Fruit fly (Drosophila melanogaster) whole organism, embryonic: ENCODE measurements around the gene CG33120.

ENCODE experiments used
- Abd-B ChIP-seq: fragments of 200-800 bp; sonication (Bioruptor generic); optimal IDR thresholded peaks from 2 replicates; lab custom pipeline; 2018; ENCODE audit warnings: missing biosample characterization, mild to moderate bottlenecking, missing genetic modification characterization, moderate library complexity
- CG1024 ChIP-seq: fragments of 200-800 bp; sonication (Bioruptor generic); IDR thresholded peaks from 2 replicates; pipeline ENCODE4 v1.3.6; 2022; ENCODE audit warnings: missing biosample characterization, missing genetic modification characterization
- CG11695 ChIP-seq: fragments of 200-800 bp; sonication (Bioruptor generic); IDR thresholded peaks from 3 replicates; pipeline ENCODE4 v1.3.6; 2022; ENCODE audit warnings: missing biosample characterization, missing genetic modification characterization
- CG12769 ChIP-seq: fragments of 200-800 bp; sonication (Bioruptor generic); optimal IDR thresholded peaks from 2 replicates; lab custom pipeline; 2019; ENCODE audit warnings: missing biosample characterization, mild to moderate bottlenecking, missing genetic modification characterization, moderate library complexity
- CG14965 ChIP-seq: fragments of 200-800 bp; sonication (Bioruptor generic); optimal IDR thresholded peaks from 2 replicates; lab custom pipeline; 2016; ENCODE audit warnings: missing biosample characterization, missing genetic modification characterization, borderline replicate concordance
- CG1529 ChIP-seq: fragments of 200-800 bp; sonication (Bioruptor generic); optimal IDR thresholded peaks from 3 replicates; lab custom pipeline; 2018; ENCODE audit warnings: missing biosample characterization, missing genetic modification characterization
- CG17328 ChIP-seq: fragments of 200-800 bp; sonication (Bioruptor generic); IDR thresholded peaks from 2 replicates; pipeline ENCODE4 v1.3.6; 2022; ENCODE audit warnings: missing biosample characterization, missing genetic modification characterization
- CG17359 ChIP-seq: fragments of 200-800 bp; sonication (Bioruptor generic); optimal IDR thresholded peaks from 3 replicates; lab custom pipeline; 2018; ENCODE audit warnings: missing biosample characterization, mild to moderate bottlenecking, missing genetic modification characterization, moderate library complexity
- CG18262 ChIP-seq: fragments of 200-800 bp; optimal IDR thresholded peaks from 3 replicates; lab custom pipeline; 2019; ENCODE audit warnings: missing biosample characterization, mild to moderate bottlenecking, missing genetic modification characterization, moderate library complexity
- CG2712 ChIP-seq: fragments of 200-800 bp; optimal IDR thresholded peaks from 3 replicates; lab custom pipeline; 2019; ENCODE audit warnings: missing biosample characterization, mild to moderate bottlenecking, missing genetic modification characterization, moderate library complexity
- CG31224 ChIP-seq: fragments of 200-800 bp; sonication (Bioruptor generic); IDR thresholded peaks from 2 replicates; pipeline ENCODE4 v1.3.6; 2022; ENCODE audit warnings: missing biosample characterization, missing genetic modification characterization
- CG31365 ChIP-seq: fragments of 200-800 bp; sonication (Bioruptor generic); optimal IDR thresholded peaks from 2 replicates; lab custom pipeline; 2018; ENCODE audit warnings: missing biosample characterization, mild to moderate bottlenecking, missing genetic modification characterization
- CG3838 ChIP-seq: fragments of 200-800 bp; sonication (Bioruptor generic); optimal IDR thresholded peaks from 3 replicates; lab custom pipeline; 2016; ENCODE audit warnings: missing biosample characterization, missing genetic modification characterization
- CG3847 ChIP-seq: fragments of 200-800 bp; sonication (Bioruptor generic); IDR thresholded peaks from 2 replicates; pipeline ENCODE4 v1.3.6; 2022; ENCODE audit warnings: missing biosample characterization, missing genetic modification characterization
- CG3995 ChIP-seq: fragments of 200-800 bp; sonication (Bioruptor generic); optimal IDR thresholded peaks from 3 replicates; lab custom pipeline; 2016; ENCODE audit warnings: missing biosample characterization, missing genetic modification characterization
- CG42726 ChIP-seq: fragments of 200-800 bp; sonication (Bioruptor generic); IDR thresholded peaks from 2 replicates; pipeline ENCODE4 v1.3.6; 2022; ENCODE audit warnings: missing biosample characterization, missing genetic modification characterization; ENCODE audit not compliant: partially characterized antibody
- CG5180 ChIP-seq: fragments of 200-800 bp; sonication (Bioruptor generic); optimal IDR thresholded peaks from 3 replicates; lab custom pipeline; 2017; ENCODE audit warnings: missing biosample characterization, missing genetic modification characterization, mild to moderate bottlenecking, moderate library complexity, missing genetic modification reagents
- CG6765 ChIP-seq: fragments of 200-800 bp; sonication (Bioruptor generic); optimal IDR thresholded peaks from 3 replicates; lab custom pipeline; 2017; ENCODE audit warnings: missing biosample characterization, mild to moderate bottlenecking, missing genetic modification characterization
- CG6854 ChIP-seq: fragments of 200-800 bp; sonication (Bioruptor generic); optimal IDR thresholded peaks from 3 replicates; lab custom pipeline; 2017; ENCODE audit warnings: missing biosample characterization, mild to moderate bottlenecking, missing genetic modification characterization
- CG7745 ChIP-seq: fragments of 200-800 bp; sonication (Bioruptor generic); optimal IDR thresholded peaks from 2 replicates; lab custom pipeline; 2018; ENCODE audit warnings: missing biosample characterization, mild to moderate bottlenecking, missing genetic modification characterization, moderate library complexity
- CG7786 ChIP-seq: fragments of 200-800 bp; sonication (Bioruptor generic); optimal IDR thresholded peaks from 2 replicates; lab custom pipeline; 2016; ENCODE audit warnings: missing biosample characterization, missing genetic modification characterization
- CG8924 ChIP-seq: fragments of 200-800 bp; optimal IDR thresholded peaks from 3 replicates; lab custom pipeline; 2019; ENCODE audit warnings: missing biosample characterization, mild to moderate bottlenecking, missing genetic modification characterization, moderate library complexity
- Deaf1 ChIP-seq: fragments of 200-800 bp; optimal IDR thresholded peaks from 3 replicates; lab custom pipeline; 2019; ENCODE audit warnings: missing biosample characterization, mild to moderate bottlenecking, missing genetic modification characterization, moderate library complexity
- Dfd ChIP-seq, 2 experiments: fragments of >200 bp; optimal IDR thresholded peaks; 2 replicates each; lab custom pipeline; 2017; ENCODE audit warnings: missing biosample characterization in 2 of 2, missing genetic modification characterization in 2 of 2
- E2f1 ChIP-seq: fragments of 200-800 bp; sonication (Bioruptor generic); IDR thresholded peaks from 2 replicates; pipeline ENCODE4 v1.3.6; 2022; ENCODE audit warnings: missing biosample characterization, missing genetic modification characterization
- MBD-R2 ChIP-seq: fragments of 200-800 bp; sonication (Bioruptor generic); IDR thresholded peaks from 2 replicates; pipeline ENCODE4 v1.3.6; 2022; ENCODE audit warnings: missing biosample characterization, missing genetic modification characterization
- Meics ChIP-seq: fragments of 200-800 bp; sonication (Bioruptor generic); optimal IDR thresholded peaks from 2 replicates; lab custom pipeline; 2017; ENCODE audit warnings: missing biosample characterization, mild to moderate bottlenecking, missing genetic modification characterization
- NC2α ChIP-seq: fragments of 200-800 bp; sonication (Bioruptor generic); optimal IDR thresholded peaks from 2 replicates; lab custom pipeline; 2016; ENCODE audit warnings: missing biosample characterization, missing genetic modification characterization
- Nf-YA ChIP-seq: fragments of 200-800 bp; sonication (Bioruptor generic); IDR thresholded peaks from 2 replicates; pipeline ENCODE4 v1.3.6; 2022; ENCODE audit warnings: missing biosample characterization, missing genetic modification characterization
- Nf-YC ChIP-seq: fragments of 200-800 bp; optimal IDR thresholded peaks from 3 replicates; lab custom pipeline; 2019; ENCODE audit warnings: missing biosample characterization, mild to moderate bottlenecking, missing genetic modification characterization, moderate library complexity
- NfI ChIP-seq: fragments of 200-800 bp; sonication (Bioruptor generic); optimal IDR thresholded peaks from 3 replicates; lab custom pipeline; 2018; ENCODE audit warnings: missing biosample characterization, mild to moderate bottlenecking, missing genetic modification characterization, moderate library complexity
- Optix ChIP-seq: fragments of 200-800 bp; sonication (Bioruptor generic); IDR thresholded peaks from 3 replicates; pipeline ENCODE4 v1.3.6; 2022; ENCODE audit warnings: missing biosample characterization, missing genetic modification characterization
- Tbp ChIP-seq: fragments of >200 bp; optimal IDR thresholded peaks from 2 replicates; lab custom pipeline; 2018; ENCODE audit warnings: missing biosample characterization, missing genetic modification characterization
- Xrp1 ChIP-seq: fragments of 200-800 bp; sonication (Bioruptor generic); IDR thresholded peaks from 2 replicates; pipeline ENCODE4 v1.3.6; 2022; ENCODE audit warnings: missing biosample characterization, missing genetic modification characterization
- abd-A ChIP-seq: fragments of 200-800 bp; sonication (Bioruptor generic); optimal IDR thresholded peaks from 3 replicates; lab custom pipeline; 2019; ENCODE audit warnings: missing biosample characterization, mild to moderate bottlenecking, missing genetic modification characterization, moderate library complexity
- ash1 ChIP-seq: fragments of 200-800 bp; sonication (Bioruptor generic); optimal IDR thresholded peaks from 2 replicates; lab custom pipeline; 2018; ENCODE audit warnings: missing biosample characterization, mild to moderate bottlenecking, missing genetic modification characterization
- bsh ChIP-seq, 2 experiments: fragments of 200-800 bp; sonication (Bioruptor generic); optimal IDR thresholded peaks; 2 replicates each; lab custom pipeline; 2017 to 2018; ENCODE audit warnings: mild to moderate bottlenecking in 2 of 2, missing biosample characterization in 2 of 2, missing genetic modification characterization in 2 of 2, moderate library complexity in 1 of 2
- caup ChIP-seq: fragments of 200-800 bp; sonication (Bioruptor generic); optimal IDR thresholded peaks from 3 replicates; lab custom pipeline; 2017; ENCODE audit warnings: missing biosample characterization, mild to moderate bottlenecking, missing genetic modification characterization, moderate library complexity; ENCODE audit not compliant: severe bottlenecking
- cg ChIP-seq: fragments of 200-800 bp; sonication (Bioruptor generic); optimal IDR thresholded peaks from 3 replicates; lab custom pipeline; 2019; ENCODE audit warnings: missing biosample characterization, mild to moderate bottlenecking, missing genetic modification characterization, moderate library complexity
- chif ChIP-seq, 2 experiments: fragments of 200-800 bp; sonication (Bioruptor generic); optimal IDR thresholded peaks; 3 replicates each; lab custom pipeline; 2016; ENCODE audit warnings: missing biosample characterization in 2 of 2, missing genetic modification characterization in 2 of 2
- ci ChIP-seq: fragments of 200-800 bp; sonication (Bioruptor generic); IDR thresholded peaks from 3 replicates; pipeline ENCODE4 v1.3.6; 2022; ENCODE audit warnings: missing biosample characterization, missing genetic modification characterization
- crol ChIP-seq: fragments of 200-800 bp; sonication (Bioruptor generic); IDR thresholded peaks from 2 replicates; pipeline ENCODE4 v1.3.6; 2022; ENCODE audit warnings: missing biosample characterization, missing genetic modification characterization
- danr ChIP-seq: fragments of 200-800 bp; sonication (Bioruptor generic); IDR thresholded peaks from 2 replicates; pipeline ENCODE4 v1.3.6; 2022; ENCODE audit warnings: missing biosample characterization, missing genetic modification characterization
- en ChIP-seq: fragments of 200-800 bp; sonication (Bioruptor generic); optimal IDR thresholded peaks from 2 replicates; lab custom pipeline; 2016; ENCODE audit warnings: missing biosample characterization, missing genetic modification characterization
- hkb ChIP-seq, 2 experiments: fragments of 200-800 bp in 1 of 2; fragments of >200 bp in 1 of 2; sonication (Bioruptor generic) in 1 of 2; IDR thresholded peaks in 1 of 2; optimal IDR thresholded peaks in 1 of 2; 2 replicates each; pipeline versions ENCODE4 v1.3.6 to Lab custom; 2017 to 2022; ENCODE audit warnings: missing biosample characterization in 1 of 2, missing genetic modification characterization in 1 of 2
- ind ChIP-seq: fragments of 200-800 bp; sonication (Bioruptor generic); optimal IDR thresholded peaks from 3 replicates; lab custom pipeline; 2016; ENCODE audit warnings: missing biosample characterization, missing genetic modification characterization
- jumu ChIP-seq: fragments of 200-800 bp; sonication (Bioruptor generic); optimal IDR thresholded peaks from 3 replicates; lab custom pipeline; 2016; ENCODE audit warnings: missing biosample characterization, missing genetic modification characterization
- maf-S ChIP-seq: fragments of 200-800 bp; sonication (Bioruptor generic); optimal IDR thresholded peaks from 2 replicates; lab custom pipeline; 2016; ENCODE audit warnings: missing biosample characterization, missing genetic modification characterization
- prd ChIP-seq, 3 experiments: fragments of >200 bp in 2 of 3; fragments of 200-800 bp in 1 of 3; sonication (Bioruptor generic) in 1 of 3; optimal IDR thresholded peaks in 2 of 3; IDR thresholded peaks in 1 of 3; 2 replicates in 2 of 3; 3 replicates in 1 of 3; pipeline versions ENCODE4 v1.3.6 to Lab custom; 2017 to 2022; ENCODE audit warnings: missing biosample characterization in 1 of 3, missing genetic modification characterization in 1 of 3
- ranshi ChIP-seq: fragments of 200-800 bp; sonication (Bioruptor generic); IDR thresholded peaks from 2 replicates; pipeline ENCODE4 v1.3.6; 2022; ENCODE audit warnings: missing biosample characterization, missing genetic modification characterization
- sna ChIP-seq: fragments of 200-800 bp; sonication (Bioruptor generic); IDR thresholded peaks from 2 replicates; pipeline ENCODE4 v1.3.6; 2022; ENCODE audit warnings: missing biosample characterization, missing genetic modification characterization; ENCODE audit not compliant: partially characterized antibody
- yki ChIP-seq: fragments of >200 bp; optimal IDR thresholded peaks from 3 replicates; lab custom pipeline; 2018

CG33120 gene

DNA sequence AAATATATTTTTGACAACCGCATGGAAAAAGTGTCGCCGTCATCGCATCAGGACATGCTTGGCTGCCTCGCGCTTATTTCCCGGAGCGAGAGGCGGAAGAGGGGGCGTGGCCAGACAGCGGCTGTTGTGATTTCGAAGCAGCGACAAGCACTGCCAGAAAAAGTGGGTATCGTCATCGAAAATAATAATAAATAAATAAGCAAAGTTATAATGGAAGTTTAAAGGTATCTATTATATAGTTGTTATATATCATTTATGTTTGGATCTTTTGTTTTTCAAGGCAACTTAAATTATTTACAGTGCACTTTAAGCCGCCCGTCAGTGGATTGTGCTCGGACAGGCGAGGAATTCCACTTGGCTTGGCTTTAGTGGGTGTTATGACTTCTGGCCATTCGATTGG is 44.9 kb upstream of the CG33120 start (continued):
- TF ChIP-seq ranshi: peak; percentile 11; the same call in 1 of the 2 replicates
- no peak for TF ChIP-seq Tbp (GFP tag; lab: Kevin White, UChicago)
- TF ChIP-seq abd-A: no peak
- TF ChIP-seq hkb (optimal IDR thresholded peaks at IDR 0.05; lab: Kevin White, UChicago): no peak
- no peak for TF ChIP-seq hkb (GFP tag; IDR thresholded peaks at IDR 0.05; lab: Robert Waterston, UW)
- TF ChIP-seq CG11695: no peak
- TF ChIP-seq Optix (GFP tag; lab: Robert Waterston, UW): no peak
- no peak for TF ChIP-seq CG17359 (tag; lab: Kevin White, UChicago)
- no peak for TF ChIP-seq CG7786 (GFP tag; lab: Kevin White, UChicago)
- TF ChIP-seq CG6765 (GFP tag; lab: Kevin White, UChicago): no peak
- TF ChIP-seq CG31224 (GFP tag; lab: Robert Waterston, UW): no peak
- peak in 1 of 2 experiments; percentile 53 for TF ChIP-seq bsh (GFP tag; optimal IDR thresholded peaks at IDR 0.05; lab: Kevin White, UChicago)
- TF ChIP-seq Dfd (GFP tag; optimal IDR thresholded peaks at IDR 0.05; lab: Kevin White, UChicago): no peak
- TF ChIP-seq E2f1 (GFP tag; lab: Robert Waterston, UW): no peak
- no peak for TF ChIP-seq NfI (GFP tag; lab: Kevin White, UChicago)
- no peak for TF ChIP-seq ind (GFP tag; lab: Kevin White, UChicago)
- no peak for TF ChIP-seq CG12769 (tag; lab: Kevin White, UChicago)
- TF ChIP-seq danr (GFP tag; lab: Robert Waterston, UW): no peak
- TF ChIP-seq CG5180: no peak
- TF ChIP-seq en (GFP tag; lab: Kevin White, UChicago): no peak
- no peak for TF ChIP-seq CG3995 (GFP tag; lab: Kevin White, UChicago)
- TF ChIP-seq Deaf1: no peak
- no peak for TF ChIP-seq Nf-YA (GFP tag; lab: Robert Waterston, UW)
- no peak for TF ChIP-seq Meics (GFP tag; lab: Kevin White, UChicago)
- no peak for TF ChIP-seq CG14965
- no peak for TF ChIP-seq CG1529 (GFP tag; lab: Kevin White, UChicago)
- TF ChIP-seq Xrp1: peak; percentile 52; the same call in 1 of the 2 replicates
- no peak for TF ChIP-seq prd (optimal IDR thresholded peaks at IDR 0.05; lab: Kevin White, UChicago)
- TF ChIP-seq prd (GFP tag; IDR thresholded peaks at IDR 0.05; lab: Robert Waterston, UW): peak; percentile 60; the same call in 2 of the 3 replicates
- peak; percentile 31 for TF ChIP-seq CG18262 (tag; lab: Kevin White, UChicago)
- TF ChIP-seq maf-S (GFP tag; lab: Kevin White, UChicago): no peak
- TF ChIP-seq NC2α (GFP tag; lab: Kevin White, UChicago): no peak
- peak; percentile 45 for TF ChIP-seq CG2712 (tag; lab: Kevin White, UChicago)
- TF ChIP-seq, all 482 proteins: peak for 48

DNA sequence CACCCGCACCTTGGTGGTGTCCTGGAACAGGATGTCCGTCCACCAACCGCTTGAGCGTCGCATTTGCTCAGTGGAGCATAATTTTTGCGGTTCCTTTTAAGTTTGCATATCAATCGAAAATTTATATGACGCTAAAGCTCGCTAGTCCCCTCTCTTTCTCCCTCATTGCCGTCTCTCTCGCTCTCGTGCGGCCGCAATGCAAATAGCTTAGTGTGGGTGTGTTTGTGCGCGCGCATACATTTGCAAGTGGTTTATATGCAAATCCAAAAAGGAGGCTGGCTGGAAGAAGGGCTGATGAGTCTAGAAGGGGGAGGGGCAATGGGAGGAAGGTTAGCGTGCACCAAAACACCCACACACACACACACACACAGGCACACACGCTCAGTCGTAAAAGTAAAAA is 42.5 kb upstream of the CG33120 start:
- TF ChIP-seq CG42726 (GFP tag; lab: Robert Waterston, UW): no peak
- TF ChIP-seq CG1024: no peak
- TF ChIP-seq Nf-YC (tag; lab: Kevin White, UChicago): peak; percentile 72
- no peak for TF ChIP-seq chif (GFP tag; optimal IDR thresholded peaks at IDR 0.05; lab: Kevin White, UChicago)
- no peak for TF ChIP-seq caup (GFP tag; lab: Kevin White, UChicago)
- TF ChIP-seq CG7745 (tag; lab: Kevin White, UChicago): no peak
- peak; percentile 56 for TF ChIP-seq cg (GFP tag; lab: Kevin White, UChicago)
- no peak for TF ChIP-seq ash1
- 0 out of 3 replicates have a peak, but pooled peaks have one; percentile 34 for TF ChIP-seq ci
- no peak for TF ChIP-seq CG6854 (GFP tag; lab: Kevin White, UChicago)
- no peak for TF ChIP-seq CG31365 (tag; lab: Kevin White, UChicago)
- TF ChIP-seq CG17328 (GFP tag; lab: Robert Waterston, UW): no peak
- no peak for TF ChIP-seq jumu (GFP tag; lab: Kevin White, UChicago)
- no peak for TF ChIP-seq CG8924 (tag; lab: Kevin White, UChicago)
- TF ChIP-seq CG3838 (GFP tag; lab: Kevin White, UChicago): no peak
- TF ChIP-seq MBD-R2: no peak
- no peak for TF ChIP-seq sna
- no peak for TF ChIP-seq yki (lab: Kevin White, UChicago)
- TF ChIP-seq CG3847: 0 out of 2 replicates have a peak, but pooled peaks have one; percentile 6
- no peak for TF ChIP-seq Abd-B (GFP tag; lab: Kevin White, UChicago)
- TF ChIP-seq crol (GFP tag; lab: Robert Waterston, UW): peak; percentile 35
